Worm (Caenorhabditis elegans): ENCODE data around the gene gyg-2.

DNA sequence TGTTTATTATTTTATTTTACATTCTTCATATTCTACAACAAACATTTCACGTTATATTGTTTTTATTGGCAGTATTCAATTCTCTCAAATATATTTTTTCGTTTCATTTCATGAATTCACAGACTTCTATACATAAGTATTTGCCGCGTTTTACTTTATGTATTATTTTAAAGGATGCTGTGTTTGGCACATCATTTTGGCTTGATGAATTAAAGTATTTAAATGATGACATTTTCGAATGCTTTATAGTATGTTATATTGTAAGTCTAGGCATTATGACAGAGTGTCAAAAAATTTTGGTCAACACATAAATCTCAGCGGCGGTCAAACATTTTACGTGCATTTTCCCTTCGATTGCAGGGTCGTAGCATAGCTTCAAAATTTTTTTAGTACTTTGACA lies 50.6 kb downstream of the gyg-2 start:
- TF ChIP-seq nhr-25 (tag; optimal IDR thresholded peaks at IDR 0.05) (no peak), elt-1 (tag; optimal IDR thresholded peaks at IDR 0.05) (no peak)

Measured in whole organism, L3 larva.